Worm (Caenorhabditis elegans): ENCODE data around the gene C49C8.5.

The C49C8.5 gene

DNA sequence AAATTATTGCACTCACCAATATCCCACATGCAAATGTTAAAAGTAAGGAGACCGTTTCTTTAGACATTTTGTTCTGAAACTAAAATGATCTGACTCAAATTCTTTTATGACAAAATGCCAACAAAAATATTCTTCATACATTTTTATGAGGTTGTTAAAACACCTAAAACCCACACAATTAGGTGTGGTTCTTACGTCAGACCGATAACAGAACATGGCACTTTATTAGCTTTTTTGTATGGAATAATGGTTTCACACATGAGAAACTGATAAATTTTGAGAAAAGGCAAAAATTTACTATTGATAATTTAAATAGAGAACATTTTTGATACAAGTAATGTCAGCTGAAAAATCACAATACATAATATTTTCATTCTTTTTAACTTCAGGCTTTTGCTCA lies at the start of gene C49C8.5:
Gene C49C8.5, minus strand, starts transcription at position 73 of the 400 bp plus-strand sequence.
- TF ChIP-seq him-1 (tag; optimal IDR thresholded peaks at IDR 0.05) (no peak), dao-5 (tag; optimal IDR thresholded peaks at IDR 0.05) (no peak), W03F9.2 (tag; optimal IDR thresholded peaks at IDR 0.05) (no peak)

DNA sequence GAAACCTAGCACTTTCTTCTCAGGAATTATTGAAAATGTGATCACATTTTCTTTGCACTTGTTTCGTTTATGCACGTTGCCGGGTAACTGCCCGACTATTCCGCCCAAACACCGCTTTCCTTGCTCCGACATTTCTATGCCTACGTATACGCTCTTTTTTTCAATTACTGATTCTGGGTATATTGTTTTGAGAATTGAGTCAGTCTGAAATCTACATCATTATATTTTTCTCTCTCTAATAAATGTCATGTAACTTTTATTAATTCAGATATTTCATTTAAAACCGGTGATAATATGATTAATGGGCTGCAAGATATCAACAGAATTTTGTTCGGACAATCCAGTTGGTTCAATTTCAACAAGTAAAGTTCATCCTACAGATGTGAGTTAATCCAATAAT lies 44.0 kb upstream of the C49C8.5 start, which contains the start of gene ttll-11:
Gene ttll-11, plus strand, starts transcription at position 301 of the 400 bp plus-strand sequence.
- no peak for TF ChIP-seq dao-5 (tag; optimal IDR thresholded peaks at IDR 0.05)
- TF ChIP-seq W03F9.2 (tag; optimal IDR thresholded peaks at IDR 0.05): no peak
- TF ChIP-seq him-1 (tag; optimal IDR thresholded peaks at IDR 0.05): no peak

DNA sequence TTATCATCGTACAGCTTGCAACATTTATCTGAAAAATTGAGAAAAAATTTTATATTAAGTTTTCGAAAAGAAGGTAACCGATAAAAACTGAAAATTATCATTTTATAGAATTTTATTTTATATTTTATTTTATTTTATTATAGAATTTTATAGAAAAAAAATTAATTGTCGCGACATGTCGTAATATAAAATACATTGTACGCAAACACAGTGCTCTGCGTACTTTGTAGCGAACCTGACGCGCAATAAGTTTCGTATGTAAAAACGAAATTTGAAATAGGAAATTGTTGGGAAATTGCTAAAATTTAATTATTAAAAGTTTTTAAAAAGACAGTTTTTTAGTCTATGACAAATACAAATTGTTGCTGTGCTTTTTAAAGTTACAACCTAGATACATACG lies 38.0 kb upstream of the C49C8.5 start, which contains the start of the genes hst-1 and ints-6:
Gene hst-1, minus strand, starts transcription at position 28 of the 400 bp plus-strand sequence.
Gene ints-6, plus strand, starts transcription at position 260 of the 400 bp plus-strand sequence.
- TF ChIP-seq dao-5 (tag; optimal IDR thresholded peaks at IDR 0.05) (no peak), W03F9.2 (tag; optimal IDR thresholded peaks at IDR 0.05) (peak; percentile 65)

DNA sequence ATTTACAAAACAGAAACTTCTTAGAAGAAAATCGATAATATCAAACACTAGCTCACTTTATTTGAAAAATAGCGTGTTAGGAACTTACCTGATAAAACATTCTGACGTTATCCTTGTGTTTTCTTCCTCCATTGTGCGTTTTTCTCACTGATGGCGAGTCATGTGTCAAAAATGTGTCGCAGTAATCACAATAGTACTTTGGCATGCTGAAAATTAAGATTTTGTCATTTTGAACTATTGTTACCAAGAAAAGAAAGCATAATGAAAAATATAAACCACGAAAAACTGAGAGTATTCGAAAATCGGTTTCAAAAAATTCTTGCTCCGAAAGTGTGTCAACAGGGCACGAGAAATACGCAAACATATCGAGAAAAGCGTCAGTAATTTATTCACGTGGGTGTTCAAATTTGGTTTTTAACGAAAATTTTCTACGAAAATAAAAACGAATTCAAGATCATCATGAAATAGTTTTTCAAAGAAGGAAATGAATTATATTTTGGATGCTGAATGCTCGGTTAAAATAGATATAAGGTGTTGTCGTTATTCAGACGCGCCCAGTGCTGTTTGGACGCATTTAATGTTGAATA lies 34.2 kb upstream of the C49C8.5 start, which contains the start of gene snrp-3:
Gene snrp-3, minus strand, starts transcription at position 206 of the 587 bp plus-strand sequence.
- no peak for TF ChIP-seq dao-5 (tag; optimal IDR thresholded peaks at IDR 0.05)
- TF ChIP-seq him-1 (tag; optimal IDR thresholded peaks at IDR 0.05): no peak
- TF ChIP-seq W03F9.2 (tag; optimal IDR thresholded peaks at IDR 0.05): peak; percentile 85

DNA sequence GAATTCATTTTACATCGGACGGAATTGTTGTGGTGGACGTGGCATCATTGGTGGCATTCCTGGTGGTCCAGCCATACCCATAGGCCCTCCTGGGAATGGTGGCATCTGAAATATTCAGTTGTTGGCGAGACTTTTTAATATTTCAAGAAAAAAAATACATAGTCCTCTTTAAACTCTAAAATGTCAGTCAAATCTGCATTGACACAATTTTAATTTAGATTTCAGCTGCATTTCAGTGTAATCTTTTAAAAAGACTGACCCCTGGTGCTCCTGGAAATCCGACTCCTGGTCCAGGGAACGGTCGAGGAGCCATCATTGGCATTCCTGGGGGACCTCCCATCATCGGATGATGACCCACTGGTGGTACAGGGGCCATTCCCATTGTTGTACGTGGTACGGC lies 33.5 kb upstream of the C49C8.5 start:
- TF ChIP-seq him-1 (tag; optimal IDR thresholded peaks at IDR 0.05) (no peak), W03F9.2 (tag; optimal IDR thresholded peaks at IDR 0.05) (no peak), dao-5 (tag; optimal IDR thresholded peaks at IDR 0.05) (no peak)

DNA sequence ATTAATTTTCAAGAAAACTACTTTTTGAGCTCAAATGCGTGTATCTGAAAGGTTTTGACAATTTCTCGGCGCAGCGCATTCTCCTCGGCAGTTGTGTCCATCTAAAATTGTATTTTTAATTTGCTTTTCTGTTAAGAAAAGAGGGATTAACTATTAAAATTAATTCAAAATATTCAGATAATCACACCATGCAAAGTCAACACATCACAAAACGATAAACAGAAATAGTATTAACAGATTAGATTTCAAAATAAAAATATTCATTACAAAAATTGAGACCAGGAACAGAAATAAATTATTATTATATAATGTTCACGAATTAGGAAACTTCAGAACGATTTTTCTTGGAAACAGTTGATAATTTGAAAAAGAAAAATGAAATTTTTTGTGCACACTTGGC lies 33.0 kb upstream of the C49C8.5 start, which contains the start of gene pole-2:
Gene pole-2, minus strand, starts transcription at position 101 of the 400 bp plus-strand sequence.
- no peak for TF ChIP-seq him-1 (tag; optimal IDR thresholded peaks at IDR 0.05)
- no peak for TF ChIP-seq dao-5 (tag; optimal IDR thresholded peaks at IDR 0.05)
- no peak for TF ChIP-seq W03F9.2 (tag; optimal IDR thresholded peaks at IDR 0.05)

DNA sequence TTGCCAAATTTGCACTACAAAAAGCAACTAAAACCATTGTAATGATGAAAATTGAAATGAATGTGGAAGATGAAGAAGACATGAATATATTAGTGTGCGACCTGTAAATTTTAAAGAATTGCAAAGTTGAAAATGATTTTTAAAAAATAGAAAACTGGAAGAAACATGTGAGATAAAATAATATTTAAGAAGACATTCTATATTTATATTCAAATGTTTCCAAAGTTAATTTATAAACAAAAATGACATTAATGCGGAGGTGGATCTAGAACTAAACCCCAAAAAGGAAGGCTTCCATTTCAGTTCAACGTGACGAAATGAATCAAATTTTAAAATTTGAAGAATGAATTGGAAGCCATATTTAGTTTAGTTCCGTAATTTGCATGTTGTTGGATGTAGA lies 25.8 kb upstream of the C49C8.5 start, which contains the start of gene nlp-60:
Gene nlp-60, minus strand, starts transcription at position 101 of the 400 bp plus-strand sequence.
- TF ChIP-seq dao-5 (tag; optimal IDR thresholded peaks at IDR 0.05): no peak
- no peak for TF ChIP-seq W03F9.2 (tag; optimal IDR thresholded peaks at IDR 0.05)
- TF ChIP-seq him-1 (tag; optimal IDR thresholded peaks at IDR 0.05): no peak

DNA sequence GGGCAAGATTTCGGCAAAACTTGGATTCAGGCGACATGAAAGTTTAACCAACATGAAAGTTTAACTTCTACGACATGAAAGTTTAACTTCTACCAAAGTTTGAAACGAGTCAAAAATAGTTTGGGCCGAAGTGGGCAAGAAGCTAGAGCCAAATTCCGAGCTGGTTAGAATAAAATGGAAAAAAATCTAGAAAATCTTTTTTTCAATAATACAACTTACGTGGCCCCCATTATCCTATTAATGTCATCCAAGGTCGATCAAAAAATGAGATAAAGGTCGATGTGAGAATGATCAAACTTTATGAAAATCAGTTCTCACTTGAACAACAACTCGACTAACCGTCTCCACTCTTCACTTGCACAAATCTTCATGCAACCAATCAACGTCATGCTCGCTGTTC lies 23.8 kb upstream of the C49C8.5 start, which contains the start of gene F08B4.8:
Gene F08B4.8, plus strand, starts transcription at position 301 of the 400 bp plus-strand sequence.
- no peak for TF ChIP-seq him-1 (tag; optimal IDR thresholded peaks at IDR 0.05)

DNA sequence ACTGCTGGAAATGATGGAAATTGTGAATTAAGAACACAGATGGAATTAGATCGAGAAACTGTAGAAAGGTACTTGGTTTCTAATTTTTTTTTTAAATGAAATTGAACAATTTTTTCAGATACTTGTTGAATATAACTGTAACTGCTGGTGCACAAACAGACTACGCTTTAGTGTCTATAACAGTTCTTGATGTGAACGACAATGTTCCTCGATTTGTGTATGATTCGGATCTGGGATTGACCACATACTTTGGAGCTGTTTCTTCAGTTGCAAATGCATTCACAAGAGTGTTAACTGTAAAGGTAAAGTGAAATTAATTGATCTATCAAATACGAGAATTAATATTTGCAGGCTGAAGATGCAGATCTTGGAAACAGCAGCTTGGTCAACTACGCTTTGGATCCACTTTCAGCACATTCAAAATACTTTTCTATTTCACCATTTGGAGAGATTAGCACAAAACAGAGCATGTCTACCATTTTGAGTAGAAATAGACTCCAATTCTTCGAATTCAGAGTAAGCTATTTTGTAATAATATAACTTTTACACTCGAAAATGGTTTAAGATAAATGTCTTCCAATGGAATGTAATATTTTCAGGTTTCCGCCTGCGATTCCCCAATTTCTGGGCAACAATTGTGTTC lies 20.4 kb upstream of the C49C8.5 start:
- TF ChIP-seq W03F9.2 (tag; optimal IDR thresholded peaks at IDR 0.05) (no peak), him-1 (tag; optimal IDR thresholded peaks at IDR 0.05) (no peak), dao-5 (tag; optimal IDR thresholded peaks at IDR 0.05) (no peak)

DNA sequence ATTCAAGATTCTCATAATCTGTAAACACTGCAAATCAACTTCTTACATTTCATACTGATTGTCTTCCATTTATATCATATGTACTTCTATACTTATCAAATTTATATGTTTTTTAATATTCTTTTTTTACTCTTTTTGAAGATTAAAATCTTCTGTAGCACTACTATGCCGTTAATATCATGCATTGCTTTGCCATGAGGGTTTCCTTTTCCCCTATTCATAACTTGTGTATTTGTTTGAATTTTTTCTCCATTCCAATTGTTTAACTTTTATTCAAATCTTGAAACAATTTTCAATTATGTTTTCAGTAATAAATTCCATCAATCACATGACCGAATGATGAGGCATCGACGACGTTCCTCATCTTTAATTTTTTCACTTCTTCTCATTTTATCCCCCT lies 15.2 kb upstream of the C49C8.5 start, which contains the start of gene cdh-5:
Gene cdh-5, plus strand, starts transcription at position 301 of the 400 bp plus-strand sequence.
- TF ChIP-seq him-1 (tag; optimal IDR thresholded peaks at IDR 0.05) (no peak), W03F9.2 (tag; optimal IDR thresholded peaks at IDR 0.05) (no peak)

DNA sequence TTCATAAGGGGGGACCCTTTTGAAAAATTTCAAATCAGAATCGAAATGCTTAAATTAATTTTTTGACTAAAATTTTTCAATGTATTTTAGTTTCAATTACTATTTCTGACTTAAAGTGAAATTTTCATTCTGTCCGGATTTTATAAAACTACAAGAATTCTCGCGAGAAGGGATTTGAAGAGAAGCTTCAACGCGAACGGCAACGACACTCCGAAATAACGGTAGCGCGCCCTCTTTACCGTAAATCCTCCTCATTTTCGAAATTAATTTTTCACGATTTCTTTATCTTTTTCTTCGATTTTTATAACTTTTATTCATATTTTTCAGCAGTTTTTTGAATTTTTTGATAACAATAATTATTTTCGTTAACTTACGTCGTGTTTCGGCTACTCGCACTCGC lies 12.3 kb upstream of the C49C8.5 start:
- no peak for TF ChIP-seq dao-5 (tag; optimal IDR thresholded peaks at IDR 0.05)
- TF ChIP-seq him-1 (tag; optimal IDR thresholded peaks at IDR 0.05): no peak
- no peak for TF ChIP-seq W03F9.2 (tag; optimal IDR thresholded peaks at IDR 0.05)

DNA sequence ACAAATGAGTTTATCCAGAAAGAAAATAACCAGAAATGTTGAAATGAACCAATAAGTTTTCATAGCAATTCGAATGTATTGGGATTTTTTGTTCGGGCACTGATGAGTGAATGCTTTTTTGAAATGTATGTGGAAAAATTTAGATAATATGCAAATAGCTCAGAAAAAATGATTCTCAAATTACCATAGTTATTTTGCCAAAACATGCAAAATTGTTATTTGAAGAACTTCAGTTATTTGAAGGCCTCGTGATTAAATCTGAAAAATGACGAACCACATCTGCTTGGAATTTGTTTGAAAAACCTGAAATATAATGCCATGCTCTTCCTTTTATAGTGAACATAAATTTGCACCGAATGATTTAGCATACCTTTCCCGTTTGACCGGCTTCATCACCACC lies 4.7 kb upstream of the C49C8.5 start, which contains the start of gene C49C8.6:
Gene C49C8.6, minus strand, starts transcription at position 101 of the 400 bp plus-strand sequence.
- TF ChIP-seq W03F9.2 (tag; optimal IDR thresholded peaks at IDR 0.05) (no peak), him-1 (tag; optimal IDR thresholded peaks at IDR 0.05) (no peak), dao-5 (tag; optimal IDR thresholded peaks at IDR 0.05) (no peak)

DNA sequence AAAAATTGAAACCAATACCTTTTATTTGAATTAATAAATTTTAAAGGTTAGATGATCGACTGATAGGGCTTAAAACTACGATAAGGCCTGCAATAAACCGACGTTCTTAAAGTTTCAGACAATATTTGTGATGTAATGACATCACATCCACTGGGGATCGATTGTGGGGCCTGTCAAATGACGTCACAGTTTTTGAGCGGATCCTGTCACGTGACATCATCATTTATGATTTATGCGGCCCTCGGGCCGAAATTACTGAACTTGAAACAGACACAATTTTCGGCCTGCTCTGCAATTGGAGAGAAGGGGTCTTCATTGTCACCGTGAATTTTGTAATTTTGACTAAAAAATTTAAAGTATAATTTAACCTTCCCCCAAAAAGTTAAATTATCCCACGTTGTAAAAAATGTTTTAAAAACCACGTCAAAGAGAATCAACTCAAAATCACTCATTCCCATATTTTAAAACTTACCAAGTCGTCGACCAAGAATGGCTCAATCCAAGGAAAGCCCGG lies 708 bp upstream of the C49C8.5 start, which contains the start of gene C49C8.1:
Gene C49C8.1, plus strand, starts transcription at position 464 of the 514 bp plus-strand sequence.
- TF ChIP-seq him-1 (tag; optimal IDR thresholded peaks at IDR 0.05) (no peak), dao-5 (tag; optimal IDR thresholded peaks at IDR 0.05) (no peak), W03F9.2 (tag; optimal IDR thresholded peaks at IDR 0.05) (no peak)

DNA sequence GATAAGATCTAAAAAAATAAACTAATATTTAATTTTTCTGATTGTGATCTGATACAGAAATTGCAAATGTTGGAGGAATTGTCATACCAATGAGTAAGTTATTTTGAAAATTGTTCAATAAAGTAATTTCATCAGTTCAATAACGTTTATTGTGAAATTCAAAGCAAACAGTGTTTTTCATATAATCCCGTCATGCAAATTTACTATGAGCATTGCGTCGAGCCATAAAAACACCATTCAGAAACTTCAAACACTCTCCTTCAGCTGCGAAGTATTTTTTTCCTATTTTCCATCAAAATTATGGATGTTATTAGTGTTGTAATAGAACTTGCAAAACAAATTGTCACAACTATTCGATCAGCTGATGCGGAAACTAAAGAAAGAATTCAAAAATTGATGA lies 1.6 kb downstream of the C49C8.5 start, which contains the start of gene C49C8.8:
Gene C49C8.8, plus strand, starts transcription at position 301 of the 400 bp plus-strand sequence.
- TF ChIP-seq him-1 (tag; optimal IDR thresholded peaks at IDR 0.05) (no peak), dao-5 (tag; optimal IDR thresholded peaks at IDR 0.05) (no peak), W03F9.2 (tag; optimal IDR thresholded peaks at IDR 0.05) (no peak)

Measured in whole organism, L4/young adult.